Fruit fly (Drosophila melanogaster): ENCODE measurements around the gene KrT95D.

DNA sequence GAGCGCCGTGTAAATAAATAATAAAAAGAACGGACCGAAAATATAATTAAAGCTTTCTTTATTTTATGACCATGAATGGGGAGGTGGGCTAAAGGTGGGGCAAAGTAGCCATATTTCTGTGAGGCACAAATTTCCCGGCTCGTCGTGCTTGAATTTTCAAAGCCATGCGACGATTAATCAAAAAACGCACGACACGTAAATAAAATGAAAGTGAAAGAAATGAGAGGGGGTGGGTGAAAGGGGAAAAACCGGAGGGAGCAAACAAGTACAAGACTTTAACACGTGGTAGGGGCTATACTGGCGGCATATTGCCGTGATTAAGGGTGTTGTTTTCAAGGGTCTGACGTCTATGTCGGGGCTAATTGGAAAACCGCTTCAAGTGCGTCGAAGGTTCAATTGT is 30.5 kb downstream of the KrT95D start:
- no peak for TF ChIP-seq CG12391 (tag; optimal IDR thresholded peaks at IDR 0.05)
- no peak for TF ChIP-seq Atf3 (GFP tag; optimal IDR thresholded peaks at IDR 0.05)
- no peak for TF ChIP-seq Taf1 (GFP tag; IDR thresholded peaks at IDR 0.05)
- TF ChIP-seq CG12659 (GFP tag; optimal IDR thresholded peaks at IDR 0.05): no peak
- TF ChIP-seq Dll (GFP tag; IDR thresholded peaks at IDR 0.05; ENCODE audit: partially characterized antibody): no peak
- no peak for TF ChIP-seq lab (GFP tag; optimal IDR thresholded peaks at IDR 0.05)
- TF ChIP-seq Scr (GFP tag; IDR thresholded peaks at IDR 0.05; ENCODE audit: partially characterized antibody): no peak
- no peak for TF ChIP-seq zfh2 (GFP tag; optimal IDR thresholded peaks at IDR 0.05)
- no peak for TF ChIP-seq Hr51 (GFP tag; optimal IDR thresholded peaks at IDR 0.05)

Measured in whole organism, embryonic.